Fruit fly (Drosophila melanogaster) whole organism, embryonic: ENCODE measurements around the gene mia.

Source experiments
- CG10543 ChIP-seq: fragments of 200-800 bp; sonication (Bioruptor generic); optimal IDR thresholded peaks from 3 replicates; lab custom pipeline; 2017; ENCODE audit warnings: missing biosample characterization, mild to moderate bottlenecking, missing genetic modification characterization, moderate library complexity
- CG11247 ChIP-seq: fragments of 200-800 bp; sonication (Bioruptor generic); IDR thresholded peaks from 2 replicates; pipeline ENCODE4 v1.3.6; 2022; ENCODE audit warnings: missing biosample characterization, missing genetic modification characterization
- CG11456 ChIP-seq: fragments of 200-800 bp; sonication (Bioruptor generic); IDR thresholded peaks from 3 replicates; pipeline ENCODE4 v1.3.6; 2022; ENCODE audit warnings: missing biosample characterization, missing genetic modification characterization
- CG12299 ChIP-seq: fragments of 200-800 bp; sonication (Bioruptor generic); optimal IDR thresholded peaks from 2 replicates; lab custom pipeline; 2018; ENCODE audit warnings: missing biosample characterization, mild to moderate bottlenecking, missing genetic modification characterization
- CG12769 ChIP-seq: fragments of 200-800 bp; sonication (Bioruptor generic); optimal IDR thresholded peaks from 2 replicates; lab custom pipeline; 2019; ENCODE audit warnings: missing biosample characterization, mild to moderate bottlenecking, missing genetic modification characterization, moderate library complexity
- CG13287 ChIP-seq: fragments of 200-800 bp; sonication (Bioruptor generic); IDR thresholded peaks from 2 replicates; pipeline ENCODE4 v1.3.6; 2022; ENCODE audit warnings: missing biosample characterization, missing genetic modification characterization; ENCODE audit not compliant: partially characterized antibody
- CG15269 ChIP-seq: fragments of 200-800 bp; sonication (Bioruptor generic); optimal IDR thresholded peaks from 2 replicates; lab custom pipeline; 2018; ENCODE audit warnings: missing biosample characterization, mild to moderate bottlenecking, missing genetic modification characterization, moderate library complexity
- CG18011 ChIP-seq: fragments of 200-800 bp; sonication (Bioruptor generic); optimal IDR thresholded peaks from 2 replicates; lab custom pipeline; 2017; ENCODE audit warnings: missing biosample characterization, missing genetic modification characterization, mild to moderate bottlenecking, moderate library complexity, missing genotype
- CG32772 ChIP-seq: fragments of 200-800 bp; sonication (Bioruptor generic); IDR thresholded peaks from 2 replicates; pipeline ENCODE4 v1.3.6; 2022; ENCODE audit warnings: missing biosample characterization, missing genetic modification characterization
- CG34224 ChIP-seq: fragments of 200-800 bp; sonication (Bioruptor generic); IDR thresholded peaks from 3 replicates; pipeline ENCODE4 v1.3.6; 2022; ENCODE audit warnings: missing biosample characterization, missing genetic modification characterization; ENCODE audit not compliant: partially characterized antibody
- CG42726 ChIP-seq: fragments of 200-800 bp; sonication (Bioruptor generic); IDR thresholded peaks from 2 replicates; pipeline ENCODE4 v1.3.6; 2022; ENCODE audit warnings: missing biosample characterization, missing genetic modification characterization; ENCODE audit not compliant: partially characterized antibody
- CG7372 ChIP-seq: fragments of 200-800 bp; sonication (Bioruptor generic); IDR thresholded peaks from 2 replicates; pipeline ENCODE4 v1.3.6; 2022; ENCODE audit warnings: missing biosample characterization, missing genetic modification characterization
- CG7928 ChIP-seq: fragments of 200-800 bp; sonication (Bioruptor generic); optimal IDR thresholded peaks from 2 replicates; lab custom pipeline; 2017; ENCODE audit warnings: missing biosample characterization, mild to moderate bottlenecking, missing genetic modification characterization
- CG9932 ChIP-seq: fragments of 200-800 bp; sonication (Bioruptor generic); IDR thresholded peaks from 2 replicates; pipeline ENCODE4 v1.3.6; 2022; ENCODE audit warnings: missing biosample characterization, missing genetic modification characterization
- CTCF ChIP-seq: fragments of 200-800 bp; sonication (Bioruptor generic); optimal IDR thresholded peaks from 2 replicates; lab custom pipeline; 2017; ENCODE audit warnings: missing biosample characterization, mild to moderate bottlenecking, missing genetic modification characterization, moderate library complexity
- CkIIα-i1 ChIP-seq: fragments of 200-800 bp; sonication (Bioruptor generic); IDR thresholded peaks from 2 replicates; pipeline ENCODE4 v1.3.6; 2022; ENCODE audit warnings: missing biosample characterization, missing genetic modification characterization
- Dbx ChIP-seq: fragments of 200-800 bp; sonication (Bioruptor generic); IDR thresholded peaks from 3 replicates; pipeline ENCODE4 v1.3.6; 2022; ENCODE audit warnings: missing biosample characterization, missing genetic modification characterization
- Deaf1 ChIP-seq: fragments of 200-800 bp; optimal IDR thresholded peaks from 3 replicates; lab custom pipeline; 2019; ENCODE audit warnings: missing biosample characterization, mild to moderate bottlenecking, missing genetic modification characterization, moderate library complexity
- Drgx ChIP-seq: fragments of 200-800 bp; sonication (Bioruptor generic); IDR thresholded peaks from 2 replicates; pipeline ENCODE4 v1.3.6; 2022; ENCODE audit warnings: missing biosample characterization, missing genetic modification characterization
- Jarid2 ChIP-seq: fragments of 200-800 bp; sonication (Bioruptor generic); optimal IDR thresholded peaks from 3 replicates; lab custom pipeline; 2017; ENCODE audit warnings: mild to moderate bottlenecking, missing biosample characterization, missing genetic modification reagents, missing genetic modification characterization
- Med ChIP-seq: fragments of 200-800 bp; sonication (Bioruptor generic); peaks from one replicate; lab custom pipeline; 2016; ENCODE audit warnings: missing biosample characterization, missing genetic modification characterization, mild to moderate bottlenecking, inconsistent platforms, moderate library complexity
- NFAT ChIP-seq: fragments of 200-800 bp; sonication (Bioruptor generic); IDR thresholded peaks from 2 replicates; pipeline ENCODE4 v1.3.6; 2022; ENCODE audit warnings: missing biosample characterization, missing genetic modification characterization
- Neu2 ChIP-seq: fragments of 200-800 bp; sonication (Bioruptor generic); optimal IDR thresholded peaks from 3 replicates; lab custom pipeline; 2016; ENCODE audit warnings: missing biosample characterization, missing genetic modification characterization, borderline replicate concordance
- Ravus ChIP-seq: fragments of 200-800 bp; sonication (Bioruptor generic); IDR thresholded peaks from 2 replicates; pipeline ENCODE4 v1.3.6; 2022; ENCODE audit warnings: missing biosample characterization, missing genetic modification characterization
- Trl ChIP-seq, 3 experiments: fragments of >200 bp in 2 of 3; fragments of 200-800 bp in 1 of 3; sonication (Bioruptor generic) in 1 of 3; optimal IDR thresholded peaks; 2 replicates in 1 of 3; 3 replicates in 2 of 3; lab custom pipeline; 2016 to 2017; ENCODE audit warnings: missing biosample characterization in 1 of 3, missing genetic modification characterization in 1 of 3
- ara ChIP-seq: fragments of 200-800 bp; sonication (Bioruptor generic); IDR thresholded peaks from 2 replicates; pipeline ENCODE4 v1.3.6; 2022; ENCODE audit warnings: missing biosample characterization, missing genetic modification characterization
- bowl ChIP-seq: fragments of 200-800 bp; sonication (Bioruptor generic); IDR thresholded peaks from 2 replicates; pipeline ENCODE4 v1.3.6; 2022; ENCODE audit warnings: missing biosample characterization, missing genetic modification characterization
- cg ChIP-seq: fragments of 200-800 bp; sonication (Bioruptor generic); optimal IDR thresholded peaks from 3 replicates; lab custom pipeline; 2019; ENCODE audit warnings: missing biosample characterization, mild to moderate bottlenecking, missing genetic modification characterization, moderate library complexity
- chinmo ChIP-seq: fragments of 200-800 bp; sonication (Bioruptor generic); IDR thresholded peaks from 4 replicates; pipeline ENCODE4 v1.3.6; 2022; ENCODE audit warnings: missing biosample characterization, missing genetic modification characterization; ENCODE audit not compliant: partially characterized antibody
- crp ChIP-seq, 2 experiments: fragments of 200-800 bp; sonication (Bioruptor generic); optimal IDR thresholded peaks; 2 replicates in 1 of 2; 3 replicates in 1 of 2; lab custom pipeline; 2017; ENCODE audit warnings: missing biosample characterization in 2 of 2, missing genetic modification characterization in 2 of 2, mild to moderate bottlenecking in 1 of 2, moderate library complexity in 1 of 2
- ems ChIP-seq: fragments of 200-800 bp; sonication (Bioruptor generic); optimal IDR thresholded peaks from 3 replicates; lab custom pipeline; 2016; ENCODE audit warnings: missing biosample characterization, missing genetic modification characterization
- ewg ChIP-seq: fragments of 200-800 bp; sonication (Bioruptor generic); optimal IDR thresholded peaks from 3 replicates; lab custom pipeline; 2017; ENCODE audit warnings: mild to moderate bottlenecking, missing biosample characterization, missing genetic modification reagents, missing genetic modification characterization
- fd96Cb ChIP-seq: fragments of 200-800 bp; sonication (Bioruptor generic); optimal IDR thresholded peaks from 2 replicates; lab custom pipeline; 2018; ENCODE audit warnings: missing biosample characterization, mild to moderate bottlenecking, missing genetic modification characterization, moderate library complexity
- gsb ChIP-seq: fragments of 200-800 bp; sonication (Bioruptor generic); IDR thresholded peaks from 2 replicates; pipeline ENCODE4 v1.3.6; 2022; ENCODE audit warnings: missing biosample characterization, missing genetic modification characterization
- kah ChIP-seq: fragments of 200-800 bp; sonication (Bioruptor generic); optimal IDR thresholded peaks from 2 replicates; lab custom pipeline; 2018; ENCODE audit warnings: missing biosample characterization, mild to moderate bottlenecking, missing genetic modification characterization
- knrl ChIP-seq: fragments of 200-800 bp; sonication (Bioruptor generic); IDR thresholded peaks from 3 replicates; pipeline ENCODE4 v1.3.6; 2022; ENCODE audit warnings: missing biosample characterization, missing genetic modification characterization; ENCODE audit not compliant: partially characterized antibody
- lmd ChIP-seq: fragments of 200-800 bp; sonication (Bioruptor generic); IDR thresholded peaks from 2 replicates; pipeline ENCODE4 v1.3.6; 2022; ENCODE audit warnings: missing biosample characterization, missing genetic modification characterization
- scrt ChIP-seq: fragments of 200-800 bp; sonication (Bioruptor generic); optimal IDR thresholded peaks from 2 replicates; lab custom pipeline; 2018; ENCODE audit warnings: missing biosample characterization, mild to moderate bottlenecking, missing genetic modification characterization, moderate library complexity
- sd ChIP-seq: fragments of 200-800 bp; sonication (Bioruptor generic); optimal IDR thresholded peaks from 3 replicates; lab custom pipeline; 2018; ENCODE audit warnings: missing biosample characterization, mild to moderate bottlenecking, missing genetic modification characterization, moderate library complexity
- sna ChIP-seq: fragments of 200-800 bp; sonication (Bioruptor generic); IDR thresholded peaks from 2 replicates; pipeline ENCODE4 v1.3.6; 2022; ENCODE audit warnings: missing biosample characterization, missing genetic modification characterization; ENCODE audit not compliant: partially characterized antibody
- z ChIP-seq: fragments of 200-800 bp; sonication (Bioruptor generic); IDR thresholded peaks from 3 replicates; pipeline ENCODE4 v1.3.6; 2022; ENCODE audit warnings: missing biosample characterization, missing genetic modification characterization
- zen2 ChIP-seq: fragments of 200-800 bp; sonication (Bioruptor generic); IDR thresholded peaks from 3 replicates; pipeline ENCODE4 v1.3.6; 2022; ENCODE audit warnings: missing biosample characterization, missing genetic modification characterization; ENCODE audit not compliant: partially characterized antibody

mia gene

DNA sequence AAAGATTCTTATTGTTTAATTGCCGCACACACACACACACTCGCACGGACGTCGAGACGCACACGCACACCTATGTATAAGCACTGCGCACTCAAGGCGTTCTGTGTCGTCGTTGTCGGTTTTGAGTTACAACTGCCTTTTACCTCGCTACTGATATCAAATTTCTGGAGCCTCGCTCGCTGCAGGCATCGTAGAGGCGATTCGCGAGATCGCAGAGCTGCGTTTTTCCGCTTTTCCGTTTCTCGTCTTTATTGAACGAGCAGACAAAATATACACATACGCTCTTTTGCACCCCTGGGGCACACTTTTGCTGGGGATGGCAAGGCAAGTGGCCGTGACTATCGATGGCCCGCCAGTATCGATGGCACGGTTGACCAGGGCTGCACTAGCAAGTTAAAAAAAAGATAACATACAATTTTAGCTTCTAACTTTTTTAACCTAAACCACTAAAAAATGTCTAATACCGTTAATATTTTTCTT, 3.5 kb downstream of the mia start, which contains the start of gene CG2519 (continued):
- TF ChIP-seq Ravus (no peak; the same call in 1 of the 2 replicates), CG12299 (tag; lab: Kevin White, UChicago) (peak; percentile 14), CG32772 (no peak; the same call in 1 of the 2 replicates), CG9932 (GFP tag; lab: Robert Waterston, UW) (peak; percentile 91), fd96Cb (tag; lab: Kevin White, UChicago) (no peak), Neu2 (GFP tag; lab: Kevin White, UChicago) (no peak), CG18011 (peak; percentile 7)
- TF ChIP-seq, all 482 proteins: peak for 255

- peak; percentile 80 for TF ChIP-seq CTCF (GFP tag; lab: Kevin White, UChicago)
- TF ChIP-seq CkIIα-i1 (GFP tag; lab: Robert Waterston, UW): no peak
- TF ChIP-seq CG11456: 0 out of 3 replicates have a peak, but pooled peaks have one; percentile 10
- TF ChIP-seq NFAT: 0 out of 2 replicates have a peak, but pooled peaks have one; percentile 16
- TF ChIP-seq CG11247 (GFP tag; lab: Robert Waterston, UW): 0 out of 2 replicates have a peak, but pooled peaks have one; percentile 22
Measured at dm6 chr3R:5527563-5527962, 23.4 kb downstream of the mia start.

- TF ChIP-seq z (GFP tag; lab: Robert Waterston, UW): peak; percentile 90
- no peak for TF ChIP-seq CG15269
- TF ChIP-seq bowl (GFP tag; lab: Robert Waterston, UW): 0 out of 2 replicates have a peak, but pooled peaks have one; percentile 11
Measured at dm6 chr3R:5524804-5525203, 26.2 kb downstream of the mia start.

- TF ChIP-seq kah (GFP tag; lab: Kevin White, UChicago): peak; percentile 90
- 0 out of 2 replicates have a peak, but pooled peaks have one; percentile 11 for TF ChIP-seq gsb (GFP tag; lab: Robert Waterston, UW)
- TF ChIP-seq Dbx (GFP tag; lab: Robert Waterston, UW): peak; percentile 35; the same call in 1 of the 3 replicates
- no peak for TF ChIP-seq knrl (GFP tag; lab: Robert Waterston, UW)
- 0 out of 2 replicates have a peak, but pooled peaks have one; percentile 5 for TF ChIP-seq CG42726 (GFP tag; lab: Robert Waterston, UW)
- peak; percentile 72 for TF ChIP-seq Med
- TF ChIP-seq Drgx (GFP tag; lab: Robert Waterston, UW): peak; percentile 23; the same call in 1 of the 2 replicates
- peak; percentile 71; the same call in 2 of the 3 replicates for TF ChIP-seq zen2 (GFP tag; lab: Robert Waterston, UW)
- peak; percentile 68; the same call in 1 of the 2 replicates for TF ChIP-seq CG7372 (GFP tag; lab: Robert Waterston, UW)
- TF ChIP-seq CG34224: peak; percentile 69; the same call in 2 of the 3 replicates
- peak; percentile 90; the same call in 2 of the 4 replicates for TF ChIP-seq chinmo (GFP tag; lab: Robert Waterston, UW)
- peak; percentile 5 for TF ChIP-seq cg (GFP tag; lab: Kevin White, UChicago)
- no peak for TF ChIP-seq CG7928
- TF ChIP-seq sna (GFP tag; lab: Robert Waterston, UW): peak; percentile 62; the same call in 1 of the 2 replicates
- peak; percentile 18 for TF ChIP-seq sd (tag; lab: Kevin White, UChicago)
- TF ChIP-seq Jarid2 (GFP tag; lab: Kevin White, UChicago): peak; percentile 0
- peak in 1 of 2 experiments; percentile 80 for TF ChIP-seq crp (GFP tag; optimal IDR thresholded peaks at IDR 0.05; lab: Kevin White, UChicago)
- TF ChIP-seq ems (GFP tag; lab: Kevin White, UChicago): peak; percentile 2
- no peak for TF ChIP-seq ara (GFP tag; lab: Robert Waterston, UW)
- TF ChIP-seq CG12769 (tag; lab: Kevin White, UChicago): peak; percentile 7
- peak; percentile 2 for TF ChIP-seq CG10543
- TF ChIP-seq ewg (GFP tag; lab: Kevin White, UChicago): peak; percentile 89
- TF ChIP-seq Trl (optimal IDR thresholded peaks at IDR 0.05; lab: Kevin White, UChicago): peak; percentile 57 to 61
- TF ChIP-seq Trl (GFP tag; optimal IDR thresholded peaks at IDR 0.05; lab: Kevin White, UChicago): peak; percentile 17
- no peak for TF ChIP-seq NFAT
- TF ChIP-seq scrt (GFP tag; lab: Kevin White, UChicago): peak; percentile 93
- TF ChIP-seq CG13287 (GFP tag; lab: Robert Waterston, UW): peak; percentile 68
- TF ChIP-seq Deaf1 (tag; lab: Kevin White, UChicago): peak; percentile 11
- TF ChIP-seq CTCF (GFP tag; lab: Kevin White, UChicago): peak; percentile 27
- TF ChIP-seq lmd (GFP tag; lab: Robert Waterston, UW): no peak
Measured at dm6 chr3R:5523070-5523637, 27.8 kb downstream of the mia start, which contains the start of the genes CG43845 and Nmdar1. CG43845 (minus strand) TSS chr3R:5523120. Nmdar1 (minus strand) TSS chr3R:5523328.
